Worm (Caenorhabditis elegans) whole organism, early embryonic: ENCODE measurements around the gene F46C5.6.

Source experiments
- F13C5.2 ChIP-seq: sonication (generic microtip); optimal IDR thresholded peaks from 2 replicates; lab custom pipeline; 2017; ENCODE audit warnings: mild to moderate bottlenecking, missing genetic modification characterization, inconsistent platforms, missing compliant biosample characterization
- aly-1 ChIP-seq: sonication (generic microtip); optimal IDR thresholded peaks from 2 replicates; lab custom pipeline; 2016; ENCODE audit warnings: missing genetic modification characterization, missing compliant biosample characterization
- ama-1 ChIP-seq: fragments of 150-350 bp; optimal IDR thresholded peaks from 2 replicates; lab custom pipeline; 2014
- flt-1 ChIP-seq: fragments of 200-800 bp; sonication (Bioruptor generic); IDR thresholded peaks from 2 replicates; pipeline ENCODE4 v1.3.6; 2022; ENCODE audit warnings: missing genetic modification characterization, missing compliant biosample characterization
- hmbx-1 ChIP-seq: sonication (generic microtip); optimal IDR thresholded peaks from 2 replicates; lab custom pipeline; 2016; ENCODE audit warnings: mild to moderate bottlenecking, missing genetic modification characterization, missing compliant biosample characterization
- tbx-37 ChIP-seq: fragments of 200-800 bp; sonication (Bioruptor generic); conservative IDR thresholded peaks from 2 replicates; pipeline ENCODE4 v1.3.6; 2022; ENCODE audit warnings: missing genetic modification reagents, missing genetic modification characterization, missing compliant biosample characterization

DNA sequence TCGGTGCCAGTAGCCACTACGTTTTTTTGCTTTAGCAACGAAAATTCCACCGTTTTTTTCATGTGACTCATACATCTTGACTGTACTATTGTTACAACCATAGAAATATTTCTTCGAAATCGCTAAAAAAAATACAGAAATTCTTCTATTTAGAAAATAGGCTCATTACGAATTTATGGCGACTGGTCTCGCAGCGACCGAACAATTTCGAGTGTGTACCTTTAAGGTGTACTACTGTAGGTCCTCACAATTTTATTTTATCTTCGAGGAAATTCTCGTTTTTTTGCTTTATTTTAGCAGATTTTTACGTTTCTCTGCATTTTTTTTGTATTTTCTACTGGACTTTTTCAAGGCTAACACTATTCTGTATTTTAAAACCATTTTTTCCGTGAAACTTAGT is 45.7 kb upstream of the F46C5.6 start:
- TF ChIP-seq flt-1 (GFP tag; lab: Robert Waterston, UW) (no peak), aly-1 (tag; lab: Kevin White, UChicago) (no peak), ama-1 (no peak), tbx-37 (GFP tag; lab: Robert Waterston, UW) (no peak), F13C5.2 (tag; lab: Kevin White, UChicago) (no peak), hmbx-1 (no peak)
